Worm (Caenorhabditis elegans): ENCODE data around the gene his-48.
A peak's percentile ranks its signal among the peaks of the same experiment; 100 is the strongest.

his-48 gene

DNA sequence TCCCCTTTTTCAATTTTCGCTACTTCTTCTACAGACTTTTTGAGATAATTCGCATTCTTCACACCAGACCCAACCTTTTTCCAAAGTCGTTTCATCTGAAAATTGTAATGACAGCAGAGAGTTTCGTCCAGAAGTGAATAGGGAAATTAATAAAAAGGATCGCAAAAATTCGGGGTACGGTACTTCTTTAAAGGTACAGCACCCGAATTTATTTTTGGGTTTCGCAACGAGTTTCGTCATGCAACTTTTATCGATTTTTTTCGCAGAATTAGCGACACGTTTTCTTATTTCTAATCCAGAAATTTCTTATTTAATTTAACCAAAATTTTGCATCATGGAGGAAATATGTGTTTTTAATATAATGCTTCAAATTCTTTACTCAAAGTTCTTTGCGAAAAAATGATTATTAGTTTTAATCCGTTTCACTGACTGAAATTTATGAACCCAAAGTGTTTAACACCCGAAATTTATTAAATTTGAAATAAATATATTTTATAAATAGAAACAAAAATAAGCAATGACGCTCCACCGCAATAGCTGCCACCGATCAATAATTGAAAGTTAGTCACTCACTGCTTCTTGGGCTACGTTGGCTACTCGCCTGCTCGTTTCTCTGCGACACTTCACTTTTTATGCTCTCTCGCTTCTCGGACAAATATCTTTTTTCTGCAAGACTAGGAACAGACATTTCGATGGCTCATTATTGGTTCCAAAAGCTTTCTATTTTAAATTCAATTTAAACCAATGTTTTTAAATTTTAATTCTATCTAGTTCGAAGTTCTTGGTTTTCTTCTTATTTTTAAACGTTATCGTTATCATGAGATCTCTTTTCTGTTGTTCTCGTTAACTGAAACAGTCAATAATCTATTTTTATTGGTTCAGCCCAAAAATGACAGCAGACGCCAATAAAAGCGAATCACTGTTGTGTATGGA, 26.1 kb upstream of the his-48 start, which contains the start of the genes B0035.15 and dnj-1:
Gene B0035.15, minus strand, starts transcription at position 99 of the 933 bp plus-strand sequence.
Gene dnj-1, plus strand, starts transcription at position 883 of the 933 bp plus-strand sequence.
- TF ChIP-seq ceh-36 (tag; optimal IDR thresholded peaks at IDR 0.05) (no peak), aly-1 (tag; optimal IDR thresholded peaks at IDR 0.05) (no peak), ets-7 (tag; optimal IDR thresholded peaks at IDR 0.05) (no peak), sea-1 (GFP tag; conservative IDR thresholded peaks at IDR 0.05) (no peak), B0310.2 (tag; optimal IDR thresholded peaks at IDR 0.05) (no peak), tbx-37 (GFP tag; conservative IDR thresholded peaks at IDR 0.05) (no peak), F13C5.2 (tag; optimal IDR thresholded peaks at IDR 0.05) (no peak)

ce11 chrIV:11304970-11305369, 19.6 kb upstream of the his-48 start:
- TF ChIP-seq ama-1 (optimal IDR thresholded peaks at IDR 0.05) (no peak), pes-1 (GFP tag; IDR thresholded peaks at IDR 0.05) (no peak), hnd-1 (tag; optimal IDR thresholded peaks at IDR 0.05) (no peak), aly-1 (tag; optimal IDR thresholded peaks at IDR 0.05) (no peak), hmg-4 (GFP tag; optimal IDR thresholded peaks at IDR 0.05) (no peak), flt-1 (GFP tag; IDR thresholded peaks at IDR 0.05) (no peak), ets-7 (tag; optimal IDR thresholded peaks at IDR 0.05) (no peak), tra-4 (tag; optimal IDR thresholded peaks at IDR 0.05) (no peak), hmbx-1 (tag; optimal IDR thresholded peaks at IDR 0.05) (no peak), ceh-36 (tag; optimal IDR thresholded peaks at IDR 0.05) (no peak), tbx-37 (GFP tag; conservative IDR thresholded peaks at IDR 0.05) (no peak), F13C5.2 (tag; optimal IDR thresholded peaks at IDR 0.05) (no peak), scrt-1 (GFP tag; IDR thresholded peaks at IDR 0.05) (no peak), sea-1 (GFP tag; conservative IDR thresholded peaks at IDR 0.05) (no peak), ceh-13 (GFP tag; optimal IDR thresholded peaks at IDR 0.05) (no peak)

DNA sequence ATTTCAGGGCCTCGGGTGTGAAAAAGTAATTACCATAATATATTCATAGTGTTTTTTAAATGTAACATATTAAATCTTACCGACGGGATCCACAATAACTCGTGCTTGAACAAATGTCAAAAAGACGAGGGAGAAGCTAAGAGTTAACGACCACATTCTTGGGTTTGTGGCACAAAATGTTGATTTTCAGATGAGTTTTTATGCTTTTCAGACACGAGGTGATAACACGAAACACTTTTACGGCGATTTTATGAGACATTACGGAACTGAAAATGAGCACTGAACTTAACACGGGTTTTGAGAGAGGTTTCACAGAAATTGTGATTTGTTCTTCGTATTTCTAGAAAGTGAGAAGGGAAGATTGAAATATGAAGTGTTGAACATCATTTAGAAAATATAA, 18.0 kb upstream of the his-48 start, which contains the start of gene B0035.13:
Gene B0035.13, minus strand, starts transcription at position 173 of the 400 bp plus-strand sequence.
- TF ChIP-seq scrt-1 (GFP tag; IDR thresholded peaks at IDR 0.05): no peak
- no peak for TF ChIP-seq ama-1 (optimal IDR thresholded peaks at IDR 0.05)
- TF ChIP-seq ets-7 (tag; optimal IDR thresholded peaks at IDR 0.05): no peak
- TF ChIP-seq tbx-11 (GFP tag; IDR thresholded peaks at IDR 0.05): no peak
- no peak for TF ChIP-seq tra-4 (tag; optimal IDR thresholded peaks at IDR 0.05)
- no peak for TF ChIP-seq ceh-36 (tag; optimal IDR thresholded peaks at IDR 0.05)
- no peak for TF ChIP-seq F13C5.2 (tag; optimal IDR thresholded peaks at IDR 0.05)

ce11 chrIV:11307770-11308169, 16.8 kb upstream of the his-48 start:
- TF ChIP-seq aly-1 (tag; optimal IDR thresholded peaks at IDR 0.05) (no peak), B0310.2 (tag; optimal IDR thresholded peaks at IDR 0.05) (no peak), hnd-1 (tag; optimal IDR thresholded peaks at IDR 0.05) (no peak), ama-1 (optimal IDR thresholded peaks at IDR 0.05) (no peak), hmg-4 (GFP tag; optimal IDR thresholded peaks at IDR 0.05) (no peak), F13C5.2 (tag; optimal IDR thresholded peaks at IDR 0.05) (no peak), ceh-13 (GFP tag; optimal IDR thresholded peaks at IDR 0.05) (no peak), hmbx-1 (tag; optimal IDR thresholded peaks at IDR 0.05) (no peak), pes-1 (GFP tag; IDR thresholded peaks at IDR 0.05) (no peak), scrt-1 (GFP tag; IDR thresholded peaks at IDR 0.05) (no peak), ets-7 (tag; optimal IDR thresholded peaks at IDR 0.05) (no peak), tra-4 (tag; optimal IDR thresholded peaks at IDR 0.05) (no peak), sea-1 (GFP tag; conservative IDR thresholded peaks at IDR 0.05) (no peak)

ce11 chrIV:11310624-11311023, 13.9 kb upstream of the his-48 start, which contains the start of gene znf-207:
Gene znf-207 (plus strand): TSS chrIV:11310972.
- TF ChIP-seq ceh-36 (tag; optimal IDR thresholded peaks at IDR 0.05) (no peak), pes-1 (GFP tag; IDR thresholded peaks at IDR 0.05) (peak; percentile 73), sea-1 (GFP tag; conservative IDR thresholded peaks at IDR 0.05) (0 out of 2 replicates have a peak, but pooled peaks have one; percentile 51), hmg-4 (GFP tag; optimal IDR thresholded peaks at IDR 0.05) (no peak), ceh-13 (GFP tag; optimal IDR thresholded peaks at IDR 0.05) (peak; percentile 24), F13C5.2 (tag; optimal IDR thresholded peaks at IDR 0.05) (peak; percentile 75), hnd-1 (tag; optimal IDR thresholded peaks at IDR 0.05) (peak; percentile 20), tbx-11 (GFP tag; IDR thresholded peaks at IDR 0.05) (0 out of 2 replicates have a peak, but pooled peaks have one; percentile 26), B0310.2 (tag; optimal IDR thresholded peaks at IDR 0.05) (no peak), tra-4 (tag; optimal IDR thresholded peaks at IDR 0.05) (no peak), ama-1 (optimal IDR thresholded peaks at IDR 0.05) (no peak), tbx-37 (GFP tag; conservative IDR thresholded peaks at IDR 0.05) (0 out of 2 replicates have a peak, but pooled peaks have one; percentile 37), scrt-1 (GFP tag; IDR thresholded peaks at IDR 0.05) (no peak), flt-1 (GFP tag; IDR thresholded peaks at IDR 0.05) (peak; percentile 61; the same call in 1 of the 2 replicates), aly-1 (tag; optimal IDR thresholded peaks at IDR 0.05) (peak; percentile 57), hmbx-1 (tag; optimal IDR thresholded peaks at IDR 0.05) (peak; percentile 9), ets-7 (tag; optimal IDR thresholded peaks at IDR 0.05) (no peak)

DNA sequence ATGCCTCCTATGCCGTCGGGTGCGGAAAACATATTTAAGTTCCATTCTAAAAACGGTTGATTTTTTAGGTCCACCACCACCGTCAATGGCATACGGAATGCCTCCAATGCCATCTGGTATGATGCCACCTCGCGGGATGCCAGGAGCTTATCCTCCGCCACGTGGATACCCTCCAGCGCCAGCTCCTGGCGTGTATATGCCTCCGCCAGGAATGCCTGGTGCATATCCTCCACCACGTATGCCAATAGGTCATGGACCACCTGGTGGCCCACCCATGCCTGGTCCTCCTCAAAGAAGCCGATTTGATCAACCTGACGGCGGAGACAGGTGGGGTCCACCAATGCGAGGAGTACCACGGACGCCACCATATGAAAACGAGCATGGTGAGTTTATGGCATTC, 13.1 kb upstream of the his-48 start:
- TF ChIP-seq ama-1 (optimal IDR thresholded peaks at IDR 0.05) (no peak), pes-1 (GFP tag; IDR thresholded peaks at IDR 0.05) (no peak)

DNA sequence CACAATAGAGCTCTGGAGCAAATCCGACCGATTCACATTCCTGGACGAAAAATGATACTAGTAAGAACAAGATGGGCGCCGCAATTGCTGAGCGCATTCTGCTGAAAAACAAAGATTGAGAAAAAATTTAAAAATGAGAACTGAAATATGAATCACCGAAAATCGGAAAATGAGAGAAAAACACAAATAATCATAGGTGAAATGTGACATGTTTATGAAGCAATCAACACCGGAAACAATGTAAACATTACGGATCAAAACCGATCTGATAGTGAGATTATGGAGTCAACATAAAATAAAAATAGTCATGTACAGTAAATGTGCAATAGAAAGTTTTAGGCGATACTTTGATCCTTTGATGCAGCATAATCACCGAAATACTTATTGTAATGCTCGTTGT, 10.7 kb upstream of the his-48 start, which contains the start of gene dnj-2:
Gene dnj-2, minus strand, starts transcription at position 101 of the 400 bp plus-strand sequence.
- no peak for TF ChIP-seq flt-1 (GFP tag; IDR thresholded peaks at IDR 0.05)
- TF ChIP-seq pes-1 (GFP tag; IDR thresholded peaks at IDR 0.05): no peak
- no peak for TF ChIP-seq scrt-1 (GFP tag; IDR thresholded peaks at IDR 0.05)
- no peak for TF ChIP-seq tra-4 (tag; optimal IDR thresholded peaks at IDR 0.05)
- TF ChIP-seq ama-1 (optimal IDR thresholded peaks at IDR 0.05): no peak
- TF ChIP-seq tbx-11 (GFP tag; IDR thresholded peaks at IDR 0.05): no peak
- TF ChIP-seq tbx-37 (GFP tag; conservative IDR thresholded peaks at IDR 0.05): no peak
- no peak for TF ChIP-seq ceh-36 (tag; optimal IDR thresholded peaks at IDR 0.05)
- no peak for TF ChIP-seq hmg-4 (GFP tag; optimal IDR thresholded peaks at IDR 0.05)
- TF ChIP-seq sea-1 (GFP tag; conservative IDR thresholded peaks at IDR 0.05): no peak
- TF ChIP-seq F13C5.2 (tag; optimal IDR thresholded peaks at IDR 0.05): no peak
- TF ChIP-seq hmbx-1 (tag; optimal IDR thresholded peaks at IDR 0.05): no peak
- no peak for TF ChIP-seq aly-1 (tag; optimal IDR thresholded peaks at IDR 0.05)
- no peak for TF ChIP-seq ceh-13 (GFP tag; optimal IDR thresholded peaks at IDR 0.05)
- no peak for TF ChIP-seq hnd-1 (tag; optimal IDR thresholded peaks at IDR 0.05)
- TF ChIP-seq B0310.2 (tag; optimal IDR thresholded peaks at IDR 0.05): no peak
- no peak for TF ChIP-seq ets-7 (tag; optimal IDR thresholded peaks at IDR 0.05)
